Worm (Caenorhabditis elegans) whole organism, midembryonic: ENCODE data around the gene F14D2.8.

Experiments
- T22C8.4 ChIP-seq: fragments of 200-800 bp; sonication (Bioruptor generic); IDR thresholded peaks from 2 replicates; pipeline ENCODE4 v1.3.6; 2022; ENCODE audit warnings: missing genetic modification characterization, missing compliant biosample characterization
- cog-1 ChIP-seq: sonication (generic microtip); optimal IDR thresholded peaks from 2 replicates; lab custom pipeline; 2016; ENCODE audit warnings: missing genetic modification characterization, missing compliant biosample characterization
- flt-1 ChIP-seq: fragments of 200-800 bp; sonication (Bioruptor generic); IDR thresholded peaks from 2 replicates; pipeline ENCODE4 v1.3.6; 2022; ENCODE audit warnings: missing genetic modification characterization, missing compliant biosample characterization
- klf-2 ChIP-seq: fragments of 200-800 bp; sonication (Bioruptor generic); conservative IDR thresholded peaks from 2 replicates; pipeline ENCODE4 v1.3.6; 2022; ENCODE audit warnings: missing genetic modification reagents, missing genetic modification characterization, missing compliant biosample characterization
- med-1 ChIP-seq: sonication (generic microtip); optimal IDR thresholded peaks from 2 replicates; lab custom pipeline; 2017; ENCODE audit warnings: missing genetic modification characterization, mild to moderate bottlenecking, missing compliant biosample characterization, antibody characterized with exemption, missing genetic modification reagents; ENCODE audit not compliant: insufficient read depth
- ref-1 ChIP-seq: fragments of 200-800 bp; sonication (Bioruptor generic); conservative IDR thresholded peaks from 2 replicates; pipeline ENCODE4 v1.3.6; 2022; ENCODE audit warnings: missing genetic modification reagents, missing genetic modification characterization, missing compliant biosample characterization
- tab-1 ChIP-seq: fragments of 200-800 bp; sonication (Bioruptor generic); IDR thresholded peaks from 2 replicates; pipeline ENCODE4 v1.3.6; 2022; ENCODE audit warnings: missing genetic modification characterization, missing compliant biosample characterization
- ztf-23 ChIP-seq: fragments of 200-800 bp; sonication (Bioruptor generic); IDR thresholded peaks from 2 replicates; pipeline ENCODE4 v1.3.6; 2022; ENCODE audit warnings: missing genetic modification reagents, missing genetic modification characterization, missing compliant biosample characterization
- ztf-29 ChIP-seq: fragments of 200-800 bp; sonication (Bioruptor generic); IDR thresholded peaks from 2 replicates; pipeline ENCODE4 v1.3.6; 2022; ENCODE audit warnings: missing genetic modification reagents, missing genetic modification characterization, missing compliant biosample characterization

- TF ChIP-seq T22C8.4 (GFP tag; lab: Robert Waterston, UW) (no peak), ztf-29 (no peak), cog-1 (no peak), ref-1 (GFP tag; lab: Robert Waterston, UW) (no peak), med-1 (GFP tag; lab: Kevin White, UChicago) (no peak), ztf-23 (GFP tag; lab: Robert Waterston, UW) (no peak), flt-1 (no peak), tab-1 (GFP tag; lab: Robert Waterston, UW) (no peak), klf-2 (GFP tag; lab: Robert Waterston, UW) (no peak)
Measured at ce11 chrII:3370061-3370460, 20.4 kb upstream of the F14D2.8 start, which contains the start of gene Y49F6C.8.
